Fruit fly (Drosophila melanogaster) whole organism, embryonic: ENCODE data around the gene CG15406.

ENCODE experiments used
- CG42726 ChIP-seq: fragments of 200-800 bp; sonication (Bioruptor generic); IDR thresholded peaks from 2 replicates; pipeline ENCODE4 v1.3.6; 2022; ENCODE audit warnings: missing biosample characterization, missing genetic modification characterization; ENCODE audit not compliant: partially characterized antibody
- ftz-f1 ChIP-seq: fragments of 200-800 bp; sonication (Bioruptor generic); optimal IDR thresholded peaks from 2 replicates; lab custom pipeline; 2016; ENCODE audit warnings: missing biosample characterization, missing genetic modification characterization
- nom ChIP-seq: fragments of 200-800 bp; sonication (Bioruptor generic); optimal IDR thresholded peaks from 2 replicates; lab custom pipeline; 2017; ENCODE audit warnings: missing biosample characterization, missing genetic modification characterization, mild to moderate bottlenecking, moderate library complexity, missing genetic modification reagents

DNA sequence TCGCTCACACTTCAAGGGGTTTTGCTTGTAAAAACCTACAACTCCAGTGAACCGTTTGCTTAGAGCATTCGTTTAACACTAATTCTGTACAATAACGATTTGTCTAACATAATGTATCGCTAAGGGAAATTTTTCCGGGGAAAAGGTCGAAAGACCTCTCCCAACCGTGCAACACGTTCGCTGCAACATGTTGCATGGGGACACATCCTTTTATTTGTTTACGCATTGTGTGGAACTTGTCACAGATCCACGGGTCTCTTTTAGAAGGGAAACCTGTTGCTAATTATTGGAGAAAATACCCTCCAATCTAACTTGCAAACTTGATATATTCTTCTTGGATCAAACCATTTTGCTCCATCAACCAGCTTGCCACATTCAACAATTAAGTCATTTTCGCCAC is 43.4 kb upstream of the CG15406 start:
- TF ChIP-seq CG42726 (GFP tag; lab: Robert Waterston, UW): no peak
- TF ChIP-seq nom (GFP tag; lab: Kevin White, UChicago): no peak
- no peak for TF ChIP-seq ftz-f1 (GFP tag; lab: Kevin White, UChicago)
